Worm (Caenorhabditis elegans): Measurements from ENCODE around the gene Y11D7A.10.

Y11D7A.10 gene

DNA sequence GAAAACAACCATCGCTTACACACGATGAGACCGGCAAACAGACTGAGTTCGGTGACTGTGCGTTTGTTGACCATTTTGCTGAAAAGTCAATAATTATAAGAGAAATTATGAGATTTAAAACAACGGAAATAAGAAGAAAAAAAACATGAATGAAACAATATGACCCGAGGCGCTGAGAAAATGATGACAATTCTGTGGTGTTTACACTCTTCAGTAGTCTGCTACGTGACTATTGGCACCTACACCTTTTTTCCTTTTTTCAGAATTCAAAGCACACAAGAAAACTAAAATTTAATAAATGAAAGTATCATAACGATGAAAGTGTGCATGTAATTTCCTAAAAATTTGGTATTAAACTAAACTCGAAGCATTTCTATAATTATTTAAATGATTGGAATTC is at the start of gene Y11D7A.10:
Gene Y11D7A.10, minus strand, starts transcription at position 82 of the 400 bp plus-strand sequence.
- TF ChIP-seq nhr-129 (tag; optimal IDR thresholded peaks at IDR 0.05) (no peak), skn-1 (tag; optimal IDR thresholded peaks at IDR 0.05) (peak; percentile 80), lin-39 (tag; optimal IDR thresholded peaks at IDR 0.05) (no peak), dmd-4 (tag; optimal IDR thresholded peaks at IDR 0.05) (no peak)

ce11 chrIV:9308975-9309374 is 49.4 kb upstream of the Y11D7A.10 start, which contains the start of gene F49C12.6:
Gene F49C12.6, minus strand, starts transcription at chrIV:9309075.
- no peak for TF ChIP-seq elt-1 (tag; optimal IDR thresholded peaks at IDR 0.05)
- no peak for TF ChIP-seq ztf-11 (tag; optimal IDR thresholded peaks at IDR 0.05)
- TF ChIP-seq ztf-4 (tag; optimal IDR thresholded peaks at IDR 0.05): no peak
- TF ChIP-seq ceh-82 (tag; optimal IDR thresholded peaks at IDR 0.05): no peak
- no peak for TF ChIP-seq unc-62 (GFP tag; optimal IDR thresholded peaks at IDR 0.05)
- no peak for TF ChIP-seq fos-1 (tag; optimal IDR thresholded peaks at IDR 0.05)
- TF ChIP-seq R02D3.7 (tag; optimal IDR thresholded peaks at IDR 0.05): no peak
- no peak for TF ChIP-seq nhr-12 (tag; optimal IDR thresholded peaks at IDR 0.05)
- no peak for TF ChIP-seq nhr-21 (tag; optimal IDR thresholded peaks at IDR 0.05)
- no peak for TF ChIP-seq sma-3 (GFP tag; optimal IDR thresholded peaks at IDR 0.05)
- TF ChIP-seq peb-1 (tag; optimal IDR thresholded peaks at IDR 0.05): no peak
- TF ChIP-seq dmd-4 (tag; optimal IDR thresholded peaks at IDR 0.05): no peak

DNA sequence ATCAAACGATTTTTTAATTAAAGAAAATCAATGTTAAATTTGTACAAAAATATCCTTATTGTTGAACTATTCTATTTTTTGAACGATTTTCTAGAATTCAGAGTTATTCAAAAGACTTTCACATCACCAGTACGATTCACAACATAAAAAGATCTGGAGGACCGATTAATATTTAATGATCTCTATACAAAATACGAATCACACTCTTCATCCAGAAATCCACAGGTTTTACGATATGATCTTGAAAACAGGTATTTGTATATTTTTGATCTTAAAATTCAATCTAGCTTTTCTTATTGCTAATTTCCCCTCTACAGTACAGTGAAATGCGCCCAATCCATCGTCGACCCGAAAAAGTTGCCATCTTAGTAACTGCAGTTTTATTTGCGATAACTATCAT is 45.0 kb upstream of the Y11D7A.10 start, which contains the start of gene F49C12.5:
Gene F49C12.5, plus strand, starts transcription at position 301 of the 400 bp plus-strand sequence.
- no peak for TF ChIP-seq sem-4 (tag; optimal IDR thresholded peaks at IDR 0.05)
- no peak for TF ChIP-seq mdl-1 (tag; optimal IDR thresholded peaks at IDR 0.05)
- TF ChIP-seq peb-1 (tag; optimal IDR thresholded peaks at IDR 0.05): no peak
- no peak for TF ChIP-seq F13H6.1 (tag; optimal IDR thresholded peaks at IDR 0.05)
- TF ChIP-seq snpc-4 (tag; optimal IDR thresholded peaks at IDR 0.05): no peak
- TF ChIP-seq sma-3 (GFP tag; optimal IDR thresholded peaks at IDR 0.05): no peak
- no peak for TF ChIP-seq nhr-11 (tag; optimal IDR thresholded peaks at IDR 0.05)

DNA sequence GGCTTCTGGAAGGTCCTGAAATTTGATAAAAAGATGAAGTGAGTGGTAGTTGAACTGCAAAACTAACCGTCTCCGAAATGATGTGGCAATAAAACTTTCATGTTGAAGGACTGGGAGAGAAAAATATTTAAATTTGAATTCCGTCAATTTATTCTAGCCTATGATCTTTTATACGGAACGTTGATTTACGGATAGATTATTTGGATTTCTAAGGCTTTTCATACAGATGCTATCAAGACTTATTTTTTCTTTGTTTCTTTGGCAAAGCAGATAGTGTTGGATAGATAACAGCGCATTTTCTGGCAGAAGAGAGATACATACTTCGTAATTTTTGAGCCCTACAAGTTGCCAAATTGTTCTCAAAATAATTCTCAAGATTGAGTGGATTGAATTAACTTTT is 44.4 kb upstream of the Y11D7A.10 start, which contains the start of gene F49C12.4:
Gene F49C12.4, minus strand, starts transcription at position 101 of the 400 bp plus-strand sequence.
- TF ChIP-seq nhr-237 (tag; optimal IDR thresholded peaks at IDR 0.05): no peak
- TF ChIP-seq peb-1 (tag; optimal IDR thresholded peaks at IDR 0.05): no peak
- TF ChIP-seq nhr-10 (tag; optimal IDR thresholded peaks at IDR 0.05): no peak

DNA sequence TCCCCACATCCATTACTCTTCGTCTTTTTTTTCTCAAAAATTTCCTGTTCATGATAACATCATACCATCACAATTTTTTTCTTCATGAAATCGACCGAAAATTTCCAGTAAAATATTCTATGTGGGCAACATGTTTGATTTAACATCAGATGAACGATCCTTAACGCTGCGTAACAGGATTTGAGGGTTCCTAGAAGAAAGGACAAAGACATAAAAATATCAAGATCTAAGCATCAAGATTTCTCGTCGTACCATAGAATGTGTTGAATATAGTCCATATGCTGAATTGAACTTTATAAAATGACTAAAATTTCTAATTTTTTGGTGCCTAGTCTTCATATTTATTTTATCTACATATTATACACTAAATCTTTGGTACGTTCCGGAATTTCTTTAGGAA is 40.6 kb upstream of the Y11D7A.10 start, which contains the start of gene F49C12.3:
Gene F49C12.3, plus strand, starts transcription at position 301 of the 400 bp plus-strand sequence.
- TF ChIP-seq unc-39 (tag; optimal IDR thresholded peaks at IDR 0.05) (no peak), nhr-25 (tag; optimal IDR thresholded peaks at IDR 0.05) (no peak), lin-13 (GFP tag; optimal IDR thresholded peaks at IDR 0.05) (no peak), gmeb-1 (tag; optimal IDR thresholded peaks at IDR 0.05) (no peak), lin-39 (tag; optimal IDR thresholded peaks at IDR 0.05) (no peak), nhr-10 (tag; optimal IDR thresholded peaks at IDR 0.05) (no peak), F13H6.1 (tag; optimal IDR thresholded peaks at IDR 0.05) (no peak), mab-5 (tag; optimal IDR thresholded peaks at IDR 0.05) (no peak), Y55F3AM.14 (GFP tag; optimal IDR thresholded peaks at IDR 0.05) (no peak), unc-55 (GFP tag; optimal IDR thresholded peaks at IDR 0.05) (no peak), mdl-1 (tag; optimal IDR thresholded peaks at IDR 0.05) (no peak), ztf-4 (tag; optimal IDR thresholded peaks at IDR 0.05) (no peak), zag-1 (tag; optimal IDR thresholded peaks at IDR 0.05) (no peak), nhr-129 (tag; optimal IDR thresholded peaks at IDR 0.05) (no peak), ama-1 (optimal IDR thresholded peaks at IDR 0.05) (no peak), crh-2 (tag; optimal IDR thresholded peaks at IDR 0.05) (no peak), ceh-16 (tag; optimal IDR thresholded peaks at IDR 0.05) (no peak), nhr-6 (tag; optimal IDR thresholded peaks at IDR 0.05) (no peak), sma-3 (GFP tag; optimal IDR thresholded peaks at IDR 0.05) (no peak), aly-2 (tag; optimal IDR thresholded peaks at IDR 0.05) (no peak)

- TF ChIP-seq F13H6.1 (tag; optimal IDR thresholded peaks at IDR 0.05) (no peak), nhr-12 (tag; optimal IDR thresholded peaks at IDR 0.05) (no peak), elt-3 (tag; optimal IDR thresholded peaks at IDR 0.05) (no peak), R02D3.7 (tag; optimal IDR thresholded peaks at IDR 0.05) (no peak), nhr-10 (tag; optimal IDR thresholded peaks at IDR 0.05) (no peak)
Measured at ce11 chrIV:9299145-9299544, 39.6 kb upstream of the Y11D7A.10 start, which contains the start of gene F49C12.2. Gene F49C12.2, minus strand, starts transcription at chrIV:9299245.

Data from whole organism, L2 larva.